Fruit fly (Drosophila melanogaster): ENCODE measurements around the gene CG42709.
A peak's percentile ranks its signal among the peaks of the same experiment; 100 is the strongest.

CG42709 gene

DNA sequence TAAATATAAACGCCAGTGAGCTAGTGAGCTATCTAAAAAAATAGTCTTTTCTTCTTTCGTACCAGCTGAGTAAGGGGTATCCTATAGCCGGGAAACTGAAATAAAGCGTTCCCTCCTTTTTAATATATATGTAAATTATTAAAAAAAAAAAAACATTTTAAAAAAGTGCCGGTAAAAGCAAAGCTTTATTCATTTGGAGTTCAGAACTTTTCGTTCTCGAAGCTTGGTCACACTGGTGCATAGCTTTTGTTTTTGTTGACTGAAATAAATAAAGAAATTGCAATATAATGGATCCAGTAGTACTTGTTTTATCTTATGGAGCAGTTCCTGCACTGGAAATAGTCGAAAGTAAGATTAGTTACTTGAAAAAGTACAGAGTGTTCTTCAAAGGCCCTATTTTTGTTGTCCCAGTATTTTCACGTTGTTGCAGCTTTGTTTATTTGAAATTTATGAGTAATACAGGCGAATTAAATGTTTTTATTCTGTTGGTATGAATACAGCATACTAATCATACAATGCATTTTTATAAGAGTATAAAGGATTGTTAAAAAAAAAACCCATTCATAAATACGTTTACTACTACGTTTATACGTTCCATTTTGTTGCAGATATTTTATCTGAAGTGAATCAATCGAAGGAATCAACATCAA is 44.7 kb upstream of the CG42709 start, which contains the start of gene CG32109 (continued):
- TF ChIP-seq CG13287 (GFP tag; IDR thresholded peaks at IDR 0.05; ENCODE audit: partially characterized antibody) (peak; percentile 18; the same call in 1 of the 2 replicates), CG18619 (GFP tag; optimal IDR thresholded peaks at IDR 0.05) (no peak), sens (GFP tag) (peak; percentile 54), wdn (GFP tag; IDR thresholded peaks at IDR 0.05) (no peak), pzg (GFP tag; optimal IDR thresholded peaks at IDR 0.05) (peak; percentile 23), CG4282 (GFP tag; optimal IDR thresholded peaks at IDR 0.05) (no peak), CG9437 (GFP tag; optimal IDR thresholded peaks at IDR 0.05) (no peak), sna (GFP tag; IDR thresholded peaks at IDR 0.05; ENCODE audit: partially characterized antibody) (no peak), Sry-β (GFP tag; optimal IDR thresholded peaks at IDR 0.05) (no peak), MESR4 (GFP tag; optimal IDR thresholded peaks at IDR 0.05) (no peak), CG31388 (GFP tag; optimal IDR thresholded peaks at IDR 0.05) (no peak), Camta (GFP tag; optimal IDR thresholded peaks at IDR 0.05) (no peak)

DNA sequence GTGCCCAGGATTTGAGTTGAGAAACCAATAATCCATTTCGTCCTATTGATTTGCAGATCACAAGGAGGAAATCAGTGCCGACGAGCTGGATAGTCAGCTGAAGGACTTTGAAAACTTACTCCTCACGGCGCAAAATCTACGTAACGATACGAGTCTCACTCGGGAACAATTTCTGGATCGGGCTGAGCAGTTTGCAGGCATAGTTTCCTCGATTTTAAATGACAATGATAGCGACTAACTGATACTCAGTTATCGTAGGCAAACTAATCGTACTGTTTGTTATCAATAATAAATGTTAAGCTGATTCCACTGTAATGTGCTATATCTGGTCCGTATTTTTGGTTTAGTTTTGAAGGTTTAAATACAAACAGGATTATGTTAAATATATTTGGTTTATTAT is 43.8 kb upstream of the CG42709 start:
- TF ChIP-seq zf30C (GFP tag; optimal IDR thresholded peaks at IDR 0.05): no peak
- no peak for TF ChIP-seq CG2712 (tag; optimal IDR thresholded peaks at IDR 0.05)
- no peak for TF ChIP-seq pros (GFP tag; optimal IDR thresholded peaks at IDR 0.05)
- no peak for TF ChIP-seq az2 (GFP tag; optimal IDR thresholded peaks at IDR 0.05)
- TF ChIP-seq Nf-YA (GFP tag; IDR thresholded peaks at IDR 0.05): no peak
- peak; percentile 42; the same call in 1 of the 3 replicates for TF ChIP-seq CG6791 (GFP tag; IDR thresholded peaks at IDR 0.05; ENCODE audit: partially characterized antibody)
- no peak for TF ChIP-seq mirr (GFP tag; optimal IDR thresholded peaks at IDR 0.05)
- peak; percentile 83 for TF ChIP-seq HLH4C (GFP tag; IDR thresholded peaks at IDR 0.05; ENCODE audit: partially characterized antibody)
- TF ChIP-seq CG11398 (GFP tag; optimal IDR thresholded peaks at IDR 0.05): no peak
- no peak for TF ChIP-seq Atf3 (GFP tag; optimal IDR thresholded peaks at IDR 0.05)
- no peak for TF ChIP-seq fru (optimal IDR thresholded peaks at IDR 0.05)
- TF ChIP-seq hb (GFP tag; IDR thresholded peaks at IDR 0.05; ENCODE audit: partially characterized antibody): peak; percentile 55; the same call in 1 of the 3 replicates
- TF ChIP-seq gcm (GFP tag; optimal IDR thresholded peaks at IDR 0.05): no peak
- TF ChIP-seq CG7357 (GFP tag; IDR thresholded peaks at IDR 0.05): no peak
- TF ChIP-seq CG10209 (GFP tag; optimal IDR thresholded peaks at IDR 0.05): no peak
- peak; percentile 27; the same call in 1 of the 2 replicates for TF ChIP-seq inv (GFP tag; IDR thresholded peaks at IDR 0.05; ENCODE audit: partially characterized antibody)
- TF ChIP-seq CG9609 (GFP tag; optimal IDR thresholded peaks at IDR 0.05): no peak
- TF ChIP-seq ttk (GFP tag; IDR thresholded peaks at IDR 0.05): no peak
- TF ChIP-seq CG11560 (tag; IDR thresholded peaks at IDR 0.05): no peak
- TF ChIP-seq Jarid2 (GFP tag; optimal IDR thresholded peaks at IDR 0.05): no peak
- TF ChIP-seq tna (GFP tag; IDR thresholded peaks at IDR 0.05; ENCODE audit: partially characterized antibody): peak; percentile 43; the same call in 1 of the 2 replicates

DNA sequence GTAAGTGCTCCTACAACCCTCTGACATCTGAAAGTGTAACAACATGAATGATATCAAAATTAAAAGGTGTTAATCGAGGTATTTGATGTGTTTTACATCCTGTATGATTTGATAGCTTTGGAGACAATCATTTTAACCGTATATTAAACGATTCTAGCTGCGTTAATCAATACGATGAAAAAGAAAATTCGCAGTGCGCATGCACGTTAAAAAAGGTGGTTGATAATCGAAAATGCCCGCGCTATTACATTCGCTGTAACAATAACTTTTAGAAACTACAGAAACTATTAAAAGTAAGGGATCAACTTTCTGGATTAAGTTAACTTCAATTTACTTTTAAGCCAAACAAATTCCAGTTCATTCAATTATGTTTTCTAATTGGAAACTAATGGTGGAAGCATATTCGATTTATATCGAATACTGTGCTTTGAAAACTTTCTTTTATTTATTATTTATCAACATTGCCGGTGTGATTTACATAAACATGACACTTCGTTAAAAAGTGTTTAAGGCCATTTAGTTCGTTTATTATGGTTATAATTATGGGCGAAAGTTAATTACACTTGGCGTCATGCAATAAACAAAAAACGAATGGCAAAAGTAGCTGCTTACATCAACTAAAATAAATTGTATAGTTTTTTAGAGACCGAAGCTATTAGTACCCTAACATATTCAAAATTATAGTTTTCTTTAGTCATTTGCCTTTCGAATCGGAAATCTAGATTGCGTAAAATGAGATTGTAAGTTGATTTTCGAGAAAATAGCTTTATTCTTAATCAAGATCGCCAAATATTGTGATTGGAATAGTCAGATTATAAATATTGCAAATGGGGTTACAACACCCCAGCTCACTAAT is 41.1 kb upstream of the CG42709 start:
- TF ChIP-seq Dp (GFP tag; optimal IDR thresholded peaks at IDR 0.05) (peak; percentile 34), D19A (tag; optimal IDR thresholded peaks at IDR 0.05) (peak; percentile 93), Scr (GFP tag; IDR thresholded peaks at IDR 0.05; ENCODE audit: partially characterized antibody) (peak; percentile 42; the same call in 1 of the 2 replicates), grn (GFP tag; optimal IDR thresholded peaks at IDR 0.05) (peak; percentile 13), Fer2 (tag; optimal IDR thresholded peaks at IDR 0.05) (no peak), CG10959 (GFP tag; IDR thresholded peaks at IDR 0.05) (no peak), CG34224 (GFP tag; IDR thresholded peaks at IDR 0.05; ENCODE audit: partially characterized antibody) (peak; percentile 43; the same call in 1 of the 3 replicates), CG6689 (GFP tag; IDR thresholded peaks at IDR 0.05) (no peak), prd (optimal IDR thresholded peaks at IDR 0.05) (no peak), prd (GFP tag; IDR thresholded peaks at IDR 0.05) (no peak), CG17328 (GFP tag; IDR thresholded peaks at IDR 0.05) (no peak), E2f2 (GFP tag; IDR thresholded peaks at IDR 0.05) (peak; percentile 30; the same call in 1 of the 2 replicates), BEAF-32 (GFP tag; optimal IDR thresholded peaks at IDR 0.05) (peak; percentile 49), CG9932 (GFP tag; IDR thresholded peaks at IDR 0.05) (no peak)
